Worm (Caenorhabditis elegans) whole organism, young adult: Measurements from ENCODE around the gene umps-1.
A peak's percentile ranks its signal among the peaks of the same experiment; 100 is the strongest.

ENCODE experiments used
- B0019.2 ChIP-seq: fragments of 200-800 bp; sonication (Bioruptor generic); conservative IDR thresholded peaks from 2 replicates; pipeline ENCODE4 v1.3.6; 2022; ENCODE audit warnings: missing genetic modification reagents, missing genetic modification characterization, missing compliant biosample characterization
- F22D6.2 ChIP-seq: sonication (generic microtip); optimal IDR thresholded peaks from 2 replicates; lab custom pipeline; 2016; ENCODE audit warnings: mild to moderate bottlenecking, missing genetic modification characterization, missing compliant biosample characterization
- F23B12.7 ChIP-seq: sonication (generic microtip); optimal IDR thresholded peaks from 2 replicates; lab custom pipeline; 2017; ENCODE audit warnings: missing genetic modification characterization, mild to moderate bottlenecking, missing compliant biosample characterization, antibody characterized with exemption, moderate library complexity; ENCODE audit not compliant: insufficient read depth
- F33H1.4 ChIP-seq: fragments of 200-800 bp; sonication (Bioruptor generic); IDR thresholded peaks from 2 replicates; pipeline ENCODE4 v1.3.6; 2022; ENCODE audit warnings: missing genetic modification reagents, missing genetic modification characterization, missing compliant biosample characterization
- K12H6.12 ChIP-seq: fragments of 200-800 bp; sonication (Bioruptor generic); optimal IDR thresholded peaks from 2 replicates; lab custom pipeline; 2018; ENCODE audit warnings: mild to moderate bottlenecking, missing genetic modification characterization, missing compliant biosample characterization
- Y53G8AR.9 ChIP-seq: fragments of 200-800 bp; sonication (Bioruptor generic); conservative IDR thresholded peaks from 2 replicates; pipeline ENCODE4 v1.3.6; 2022; ENCODE audit warnings: missing genetic modification reagents, missing genetic modification characterization, missing compliant biosample characterization
- Y67H2A.10 ChIP-seq: fragments of 200-800 bp; sonication (Bioruptor generic); conservative IDR thresholded peaks from 2 replicates; pipeline ENCODE4 v1.3.6; 2022; ENCODE audit warnings: missing genetic modification reagents, missing genetic modification characterization, missing compliant biosample characterization
- Y95B8A.8 ChIP-seq: fragments of 200-800 bp; sonication (Bioruptor generic); IDR thresholded peaks from 2 replicates; pipeline ENCODE4 v1.3.6; 2022; ENCODE audit warnings: missing genetic modification reagents, missing genetic modification characterization, missing compliant biosample characterization
- ZK185.1 ChIP-seq: sonication (generic microtip); optimal IDR thresholded peaks from 2 replicates; lab custom pipeline; 2016; ENCODE audit warnings: mild to moderate bottlenecking, missing genetic modification characterization, missing compliant biosample characterization; ENCODE audit not compliant: poor library complexity, severe bottlenecking
- athp-1 ChIP-seq: sonication (generic microtip); optimal IDR thresholded peaks from 2 replicates; lab custom pipeline; 2017; ENCODE audit warnings: mild to moderate bottlenecking, missing genetic modification characterization, missing compliant biosample characterization
- attf-6 ChIP-seq: fragments of 200-800 bp; sonication (Bioruptor generic); IDR thresholded peaks from 2 replicates; pipeline ENCODE4 v1.3.6; 2022; ENCODE audit warnings: missing genetic modification reagents, missing genetic modification characterization, missing compliant biosample characterization
- bed-2 ChIP-seq: fragments of 200-800 bp; sonication (Bioruptor generic); IDR thresholded peaks from 2 replicates; pipeline ENCODE4 v1.3.6; 2022; ENCODE audit warnings: missing genetic modification reagents, missing genetic modification characterization, missing compliant biosample characterization
- cebp-1 ChIP-seq, 2 experiments: fragments of 200-800 bp in 1 of 2; sonication (Bioruptor generic) in 1 of 2; sonication (generic microtip) in 1 of 2; IDR thresholded peaks in 1 of 2; optimal IDR thresholded peaks in 1 of 2; 2 replicates each; pipeline versions ENCODE4 v1.3.6 to Lab custom; 2017 to 2022; ENCODE audit warnings: missing compliant biosample characterization in 2 of 2, missing genetic modification characterization in 2 of 2, mild to moderate bottlenecking in 1 of 2, missing genetic modification reagents in 1 of 2, moderate library complexity in 1 of 2
- cebp-2 ChIP-seq: fragments of 200-800 bp; sonication (Bioruptor generic); IDR thresholded peaks from 2 replicates; pipeline ENCODE4 v1.3.6; 2022; ENCODE audit warnings: missing genetic modification characterization, missing compliant biosample characterization
- ceh-100 ChIP-seq: fragments of 200-800 bp; sonication (Bioruptor generic); IDR thresholded peaks from 2 replicates; pipeline ENCODE4 v1.3.6; 2022; ENCODE audit warnings: missing genetic modification reagents, missing genetic modification characterization, missing compliant biosample characterization
- ceh-27 ChIP-seq: fragments of 200-800 bp; sonication (Bioruptor generic); optimal IDR thresholded peaks from 2 replicates; lab custom pipeline; 2018; ENCODE audit warnings: mild to moderate bottlenecking, missing genetic modification characterization, moderate library complexity, missing compliant biosample characterization
- die-1 ChIP-seq: sonication (generic microtip); optimal IDR thresholded peaks from 2 replicates; lab custom pipeline; 2016; ENCODE audit warnings: missing genotype, mild to moderate bottlenecking, missing genetic modification characterization, missing compliant biosample characterization
- dpl-1 ChIP-seq: fragments of 150-350 bp; optimal IDR thresholded peaks from 2 replicates; lab custom pipeline; 2014; ENCODE audit warnings: missing biosample characterization, missing genetic modification reagents, missing genetic modification characterization
- egl-44 ChIP-seq: fragments of 200-800 bp; sonication (Bioruptor generic); IDR thresholded peaks from 2 replicates; pipeline ENCODE4 v1.3.6; 2022; ENCODE audit warnings: missing genetic modification reagents, missing genetic modification characterization, missing compliant biosample characterization
- egrh-3 ChIP-seq: fragments of 200-800 bp; sonication (Bioruptor generic); IDR thresholded peaks from 2 replicates; pipeline ENCODE4 v1.3.6; 2022; ENCODE audit warnings: missing genetic modification reagents, missing genetic modification characterization, missing compliant biosample characterization
- gei-17 ChIP-seq: fragments of 200-800 bp; sonication (Bioruptor generic); optimal IDR thresholded peaks from 2 replicates; lab custom pipeline; 2018; ENCODE audit warnings: mild to moderate bottlenecking, missing genetic modification characterization, missing compliant biosample characterization
- hlh-26 ChIP-seq: fragments of 200-800 bp; sonication (Bioruptor generic); conservative IDR thresholded peaks from 2 replicates; pipeline ENCODE4 v1.3.6; 2022; ENCODE audit warnings: missing genetic modification reagents, missing genetic modification characterization, missing compliant biosample characterization
- hmg-20 ChIP-seq: fragments of 200-800 bp; sonication (Bioruptor generic); IDR thresholded peaks from 2 replicates; pipeline ENCODE4 v1.3.6; 2022; ENCODE audit warnings: missing genetic modification reagents, missing genetic modification characterization, missing compliant biosample characterization
- hsf-1 ChIP-seq: fragments of 200-800 bp; sonication (Bioruptor generic); IDR thresholded peaks from 2 replicates; pipeline ENCODE4 v1.3.6; 2022; ENCODE audit warnings: missing genetic modification reagents, missing genetic modification characterization, missing compliant biosample characterization
- let-607 ChIP-seq, 2 experiments: fragments of 200-800 bp in 1 of 2; sonication (Bioruptor generic) in 1 of 2; sonication (generic microtip) in 1 of 2; optimal IDR thresholded peaks; 2 replicates each; lab custom pipeline; 2016 to 2018; ENCODE audit warnings: mild to moderate bottlenecking in 2 of 2, missing compliant biosample characterization in 2 of 2, missing genetic modification characterization in 2 of 2, moderate library complexity in 2 of 2, missing genotype in 1 of 2
- lin-26 ChIP-seq: fragments of 200-800 bp; sonication (Bioruptor generic); IDR thresholded peaks from 2 replicates; pipeline ENCODE4 v1.3.6; 2022; ENCODE audit warnings: missing genetic modification reagents, missing genetic modification characterization, missing compliant biosample characterization
- lin-35 ChIP-seq, 3 experiments: fragments of 150-350 bp in 2 of 3; sonication (generic microtip) in 1 of 3; optimal IDR thresholded peaks; 2 replicates each; lab custom pipeline; 2014 to 2018; ENCODE audit warnings: missing biosample characterization in 3 of 3, missing genetic modification characterization in 3 of 3, missing genetic modification reagents in 3 of 3
- lin-40 ChIP-seq: sonication (generic microtip); optimal IDR thresholded peaks from 2 replicates; lab custom pipeline; 2016; ENCODE audit warnings: missing genetic modification characterization, mild to moderate bottlenecking, missing compliant biosample characterization, missing genotype, missing genetic modification reagents
- lir-1 ChIP-seq: fragments of 200-800 bp; sonication (Bioruptor generic); conservative IDR thresholded peaks from 2 replicates; pipeline ENCODE4 v1.3.6; 2022; ENCODE audit warnings: missing genetic modification reagents, missing genetic modification characterization, missing compliant biosample characterization
- lsy-27 ChIP-seq: sonication (generic microtip); optimal IDR thresholded peaks from 2 replicates; lab custom pipeline; 2017; ENCODE audit warnings: missing genetic modification characterization, mild to moderate bottlenecking, missing compliant biosample characterization, antibody characterized with exemption, missing genotype, borderline replicate concordance; ENCODE audit not compliant: insufficient read depth
- madf-3 ChIP-seq: fragments of 200-800 bp; sonication (Bioruptor generic); IDR thresholded peaks from 2 replicates; pipeline ENCODE4 v1.3.6; 2022; ENCODE audit warnings: missing genetic modification reagents, missing genetic modification characterization, missing compliant biosample characterization
- madf-6 ChIP-seq: fragments of 200-800 bp; sonication (Bioruptor generic); IDR thresholded peaks from 2 replicates; pipeline ENCODE4 v1.3.6; 2022; ENCODE audit warnings: missing genetic modification reagents, missing genetic modification characterization, missing compliant biosample characterization
- madf-8 ChIP-seq: fragments of 200-800 bp; sonication (Bioruptor generic); conservative IDR thresholded peaks from 2 replicates; pipeline ENCODE4 v1.3.6; 2022; ENCODE audit warnings: missing genetic modification reagents, missing genetic modification characterization, missing compliant biosample characterization
- mcd-1 ChIP-seq: fragments of 200-800 bp; sonication (Bioruptor generic); IDR thresholded peaks from 2 replicates; pipeline ENCODE4 v1.3.6; 2022; ENCODE audit warnings: missing genetic modification reagents, missing genetic modification characterization, missing compliant biosample characterization
- nhr-179 ChIP-seq: sonication (generic microtip); optimal IDR thresholded peaks from 2 replicates; lab custom pipeline; 2016; ENCODE audit warnings: mild to moderate bottlenecking, missing genetic modification characterization, missing compliant biosample characterization
- pbrm-1 ChIP-seq: fragments of 200-800 bp; sonication (Bioruptor generic); IDR thresholded peaks from 2 replicates; pipeline ENCODE4 v1.3.6; 2022; ENCODE audit warnings: missing genetic modification reagents, missing genetic modification characterization, missing compliant biosample characterization
- rpc-1 ChIP-seq, 2 experiments: fragments of 150-350 bp in 1 of 2; sonication (generic microtip) in 1 of 2; optimal IDR thresholded peaks; 2 replicates each; lab custom pipeline; 2014 to 2018; ENCODE audit warnings: missing biosample characterization in 1 of 2, missing genetic modification characterization in 1 of 2, missing genetic modification reagents in 1 of 2, missing genotype in 1 of 2
- snpc-1.1 ChIP-seq: sonication (generic microtip); optimal IDR thresholded peaks from 2 replicates; lab custom pipeline; 2017; ENCODE audit warnings: missing genetic modification characterization, mild to moderate bottlenecking, missing compliant biosample characterization, antibody characterized with exemption, moderate library complexity, missing genotype, missing genetic modification reagents; ENCODE audit not compliant: insufficient read depth
- snpc-3.4 ChIP-seq: sonication (generic microtip); optimal IDR thresholded peaks from 2 replicates; lab custom pipeline; 2017; ENCODE audit warnings: missing genetic modification characterization, mild to moderate bottlenecking, missing compliant biosample characterization, antibody characterized with exemption, moderate library complexity, missing genotype, missing genetic modification reagents
- snpc-4 ChIP-seq, 5 experiments: fragments of 150-350 bp in 1 of 5; sonication (generic microtip) in 4 of 5; optimal IDR thresholded peaks; 2 replicates each; lab custom pipeline; 2014 to 2018; ENCODE audit warnings: missing genetic modification characterization in 5 of 5, missing biosample characterization in 3 of 5, antibody characterized with exemption in 2 of 5, mild to moderate bottlenecking in 2 of 5, missing compliant biosample characterization in 2 of 5, missing genotype in 2 of 5, moderate library complexity in 2 of 5, missing genetic modification reagents in 1 of 5
- somi-1 ChIP-seq: fragments of 200-800 bp; sonication (Bioruptor generic); optimal IDR thresholded peaks from 2 replicates; lab custom pipeline; 2018; ENCODE audit warnings: mild to moderate bottlenecking, missing genetic modification characterization, missing compliant biosample characterization
- ztf-18 ChIP-seq: sonication (generic microtip); optimal IDR thresholded peaks from 2 replicates; lab custom pipeline; 2016; ENCODE audit warnings: missing genotype, mild to moderate bottlenecking, missing genetic modification characterization, missing compliant biosample characterization
- ztf-22 ChIP-seq: fragments of 200-800 bp; sonication (Bioruptor generic); optimal IDR thresholded peaks from 2 replicates; lab custom pipeline; 2018; ENCODE audit warnings: mild to moderate bottlenecking, missing genetic modification characterization, moderate library complexity, missing compliant biosample characterization
- ztf-25 ChIP-seq: fragments of 200-800 bp; sonication (Bioruptor generic); IDR thresholded peaks from 2 replicates; pipeline ENCODE4 v1.3.6; 2022; ENCODE audit warnings: missing genetic modification reagents, missing genetic modification characterization, missing compliant biosample characterization

Gene umps-1

ce11 chrIII:10333961-10334542, 23.4 kb downstream of the umps-1 start, which contains the start of the genes jmjd-4 and mev-1 (continued):
- TF ChIP-seq lsy-27 (tag; lab: Kevin White, UChicago) = no peak
- TF ChIP-seq hmg-20 (GFP tag; lab: Robert Waterston, UW) = peak; percentile 39; the same call in 1 of the 2 replicates
- TF ChIP-seq hlh-26 (GFP tag; lab: Robert Waterston, UW) = no peak
- no peak for TF ChIP-seq Y95B8A.8 (GFP tag; lab: Robert Waterston, UW)
- TF ChIP-seq ztf-22 (GFP tag; lab: Kevin White, UChicago) = peak; percentile 58
- 0 out of 2 replicates have a peak, but pooled peaks have one; percentile 12 for TF ChIP-seq bed-2 (GFP tag; lab: Robert Waterston, UW)
- TF ChIP-seq ceh-27 (GFP tag; lab: Kevin White, UChicago) = peak; percentile 61
- peak; percentile 63 for TF ChIP-seq snpc-3.4 (tag; lab: Kevin White, UChicago)
- TF ChIP-seq lin-26 = 0 out of 2 replicates have a peak, but pooled peaks have one; percentile 13
- TF ChIP-seq lin-35 (GFP tag; optimal IDR thresholded peaks at IDR 0.05; lab: Kevin White, UChicago) = peak in 1 of 3 experiments; percentile 87
- peak; percentile 7 for TF ChIP-seq athp-1 (tag; lab: Kevin White, UChicago)
- peak; percentile 80 for TF ChIP-seq madf-3
- TF ChIP-seq gei-17 (GFP tag; lab: Kevin White, UChicago) = peak; percentile 53
- TF ChIP-seq hsf-1 = peak; percentile 67
- TF ChIP-seq Y67H2A.10 (GFP tag; lab: Robert Waterston, UW) = no peak
- no peak for TF ChIP-seq B0019.2 (GFP tag; lab: Robert Waterston, UW)
- no peak for TF ChIP-seq ztf-25
- TF ChIP-seq rpc-1 (optimal IDR thresholded peaks at IDR 0.05; lab: Kevin White, UChicago) = no peak
- TF ChIP-seq rpc-1 (tag; optimal IDR thresholded peaks at IDR 0.05; lab: Kevin White, UChicago) = no peak
- TF ChIP-seq cebp-2 (GFP tag; lab: Robert Waterston, UW) = no peak
- TF ChIP-seq nhr-179 (tag; lab: Kevin White, UChicago) = no peak
- no peak for TF ChIP-seq egrh-3 (GFP tag; lab: Robert Waterston, UW)
- TF ChIP-seq F22D6.2 (tag; lab: Kevin White, UChicago) = peak; percentile 48
- TF ChIP-seq snpc-4 (GFP tag; optimal IDR thresholded peaks at IDR 0.05; lab: Kevin White, UChicago) = peak; percentile 68
- peak in 3 of 4 experiments; percentile 61 to 72 (median 65) for TF ChIP-seq snpc-4 (tag; optimal IDR thresholded peaks at IDR 0.05; lab: Kevin White, UChicago)
- TF ChIP-seq ceh-100 = peak; percentile 78
- no peak for TF ChIP-seq attf-6 (GFP tag; lab: Robert Waterston, UW)
- TF ChIP-seq snpc-1.1 (tag; lab: Kevin White, UChicago) = no peak
- TF ChIP-seq let-607 (tag; optimal IDR thresholded peaks at IDR 0.05; lab: Kevin White, UChicago) = peak; percentile 58 to 75
- TF ChIP-seq madf-8 (GFP tag; lab: Robert Waterston, UW) = peak; percentile 77
- peak; percentile 86 for TF ChIP-seq pbrm-1 (GFP tag; lab: Robert Waterston, UW)
- TF ChIP-seq somi-1 (GFP tag; lab: Kevin White, UChicago) = no peak
- peak; percentile 91 for TF ChIP-seq Y53G8AR.9
- peak; percentile 89 for TF ChIP-seq lin-40 (tag; lab: Kevin White, UChicago)
- peak; percentile 76 for TF ChIP-seq F33H1.4 (GFP tag; lab: Robert Waterston, UW)
- TF ChIP-seq ZK185.1 (tag; lab: Kevin White, UChicago) = peak; percentile 51
- peak; percentile 58 for TF ChIP-seq F23B12.7 (tag; lab: Kevin White, UChicago)
- TF ChIP-seq K12H6.12 (tag; lab: Kevin White, UChicago) = peak; percentile 55
- no peak for TF ChIP-seq die-1 (tag; lab: Kevin White, UChicago)
- TF ChIP-seq dpl-1 = peak; percentile 71
- 0 out of 2 replicates have a peak, but pooled peaks have one; percentile 32 for TF ChIP-seq cebp-1 (GFP tag; IDR thresholded peaks at IDR 0.05; lab: Robert Waterston, UW)
- peak; percentile 89 for TF ChIP-seq cebp-1 (tag; optimal IDR thresholded peaks at IDR 0.05; lab: Kevin White, UChicago)
- peak; percentile 98 for TF ChIP-seq ztf-18 (tag; lab: Kevin White, UChicago)
- peak; percentile 66; the same call in 1 of the 2 replicates for TF ChIP-seq egl-44 (GFP tag; lab: Robert Waterston, UW)
- TF ChIP-seq madf-6 (GFP tag; lab: Robert Waterston, UW) = peak; percentile 87
- peak; percentile 94 for TF ChIP-seq mcd-1 (GFP tag; lab: Robert Waterston, UW)
- peak; percentile 63; the same call in 1 of the 2 replicates for TF ChIP-seq lir-1 (GFP tag; lab: Robert Waterston, UW)
